Worm (Caenorhabditis elegans) whole organism, L2 larva: Measurements from ENCODE around the gene scav-5.

ENCODE experiments used
- C34F6.9 ChIP-seq: fragments of 150-350 bp; optimal IDR thresholded peaks from 2 replicates; lab custom pipeline; 2014; ENCODE audit warnings: missing biosample characterization, missing genetic modification characterization
- Y55F3AM.14 ChIP-seq: fragments of 200-800 bp; sonication (Bioruptor generic); optimal IDR thresholded peaks from 2 replicates; lab custom pipeline; 2018; ENCODE audit warnings: mild to moderate bottlenecking, missing genetic modification characterization, missing compliant biosample characterization
- alr-1 ChIP-seq: fragments of 150-350 bp; optimal IDR thresholded peaks from 2 replicates; lab custom pipeline; 2014; ENCODE audit warnings: missing biosample characterization, missing genetic modification characterization
- ama-1 ChIP-seq: fragments of 150-350 bp; optimal IDR thresholded peaks from 2 replicates; lab custom pipeline; 2018; ENCODE audit warnings: inconsistent platforms
- blmp-1 ChIP-seq: sonication (generic microtip); optimal IDR thresholded peaks from 2 replicates; lab custom pipeline; 2017; ENCODE audit warnings: missing genetic modification characterization, mild to moderate bottlenecking, missing compliant biosample characterization, antibody characterized with exemption, moderate library complexity; ENCODE audit not compliant: insufficient read depth
- ceh-82 ChIP-seq: fragments of 150-350 bp; optimal IDR thresholded peaks from 2 replicates; lab custom pipeline; 2014; ENCODE audit warnings: missing biosample characterization, missing genetic modification characterization
- crh-2 ChIP-seq: sonication (generic microtip); optimal IDR thresholded peaks from 2 replicates; lab custom pipeline; 2017; ENCODE audit warnings: missing biosample characterization, missing genetic modification characterization
- dmd-4 ChIP-seq: sonication (generic microtip); optimal IDR thresholded peaks from 2 replicates; lab custom pipeline; 2017; ENCODE audit warnings: missing biosample characterization, missing genetic modification characterization
- egl-27 ChIP-seq: sonication (generic microtip); optimal IDR thresholded peaks from 3 replicates; lab custom pipeline; 2017; ENCODE audit warnings: missing biosample characterization, missing genetic modification reagents, missing genetic modification characterization
- elt-1 ChIP-seq: fragments of 150-350 bp; optimal IDR thresholded peaks from 2 replicates; lab custom pipeline; 2014; ENCODE audit warnings: missing biosample characterization, missing genetic modification characterization
- elt-3 ChIP-seq: sonication (generic microtip); optimal IDR thresholded peaks from 2 replicates; lab custom pipeline; 2017; ENCODE audit warnings: missing biosample characterization, missing genetic modification characterization
- fos-1 ChIP-seq: fragments of 150-350 bp; optimal IDR thresholded peaks from 2 replicates; lab custom pipeline; 2014; ENCODE audit warnings: missing biosample characterization, missing genetic modification characterization
- gmeb-1 ChIP-seq: fragments of 150-350 bp; optimal IDR thresholded peaks from 2 replicates; lab custom pipeline; 2014; ENCODE audit warnings: missing biosample characterization, missing genetic modification characterization
- lin-11 ChIP-seq: fragments of 150-350 bp; sonication (generic microtip); optimal IDR thresholded peaks from 2 replicates; lab custom pipeline; 2014; ENCODE audit warnings: missing biosample characterization, missing genetic modification characterization, inconsistent platforms, mixed read lengths
- lin-39 ChIP-seq: fragments of 150-350 bp; optimal IDR thresholded peaks from 2 replicates; lab custom pipeline; 2014; ENCODE audit warnings: missing biosample characterization, missing genetic modification reagents, missing genetic modification characterization
- lsy-2 ChIP-seq, 2 experiments: fragments of 150-350 bp in 1 of 2; sonication (generic microtip) in 1 of 2; optimal IDR thresholded peaks; 2 replicates each; lab custom pipeline; 2014 to 2017; ENCODE audit warnings: missing biosample characterization in 2 of 2, missing genetic modification characterization in 2 of 2
- mab-5 ChIP-seq: fragments of 150-350 bp; optimal IDR thresholded peaks from 2 replicates; lab custom pipeline; 2014; ENCODE audit warnings: missing biosample characterization, missing genetic modification characterization
- mbf-1 ChIP-seq: sonication (generic microtip); optimal IDR thresholded peaks from 2 replicates; lab custom pipeline; 2017; ENCODE audit warnings: missing biosample characterization, missing genetic modification characterization
- mdl-1 ChIP-seq, 2 experiments: fragments of 150-350 bp in 1 of 2; sonication (generic microtip) in 1 of 2; optimal IDR thresholded peaks; 2 replicates each; lab custom pipeline; 2017; ENCODE audit warnings: missing biosample characterization in 2 of 2, missing genetic modification characterization in 2 of 2
- nhr-10 ChIP-seq: sonication (generic microtip); optimal IDR thresholded peaks from 2 replicates; lab custom pipeline; 2017; ENCODE audit warnings: missing biosample characterization, missing genetic modification characterization
- nhr-12 ChIP-seq: fragments of 150-350 bp; optimal IDR thresholded peaks from 2 replicates; lab custom pipeline; 2014; ENCODE audit warnings: missing biosample characterization, missing genetic modification characterization
- nhr-129 ChIP-seq: fragments of 150-350 bp; optimal IDR thresholded peaks from 2 replicates; lab custom pipeline; 2014; ENCODE audit warnings: missing biosample characterization, missing genetic modification characterization
- nhr-21 ChIP-seq: fragments of 150-350 bp; optimal IDR thresholded peaks from 2 replicates; lab custom pipeline; 2014; ENCODE audit warnings: missing biosample characterization, missing genetic modification characterization
- nhr-23 ChIP-seq: fragments of 150-350 bp; optimal IDR thresholded peaks from 2 replicates; lab custom pipeline; 2014; ENCODE audit warnings: missing biosample characterization, missing genetic modification reagents, missing genetic modification characterization
- nhr-6 ChIP-seq: fragments of 150-350 bp; optimal IDR thresholded peaks from 2 replicates; lab custom pipeline; 2014; ENCODE audit warnings: missing biosample characterization, missing genetic modification characterization
- sem-4 ChIP-seq: fragments of 150-350 bp; optimal IDR thresholded peaks from 2 replicates; lab custom pipeline; 2014; ENCODE audit warnings: missing biosample characterization, missing genetic modification reagents, missing genetic modification characterization
- skn-1 ChIP-seq: sonication (generic microtip); optimal IDR thresholded peaks from 2 replicates; lab custom pipeline; 2017; ENCODE audit warnings: missing biosample characterization, missing genetic modification characterization
- sma-3 ChIP-seq: sonication (generic microtip); optimal IDR thresholded peaks from 2 replicates; lab custom pipeline; 2016; ENCODE audit warnings: missing genetic modification reagents, missing genetic modification characterization, missing compliant biosample characterization
- sma-9 ChIP-seq, 2 experiments: fragments of 150-350 bp in 1 of 2; sonication (generic microtip) in 1 of 2; optimal IDR thresholded peaks; 2 replicates each; lab custom pipeline; 2014 to 2016; ENCODE audit warnings: missing genetic modification characterization in 2 of 2, mild to moderate bottlenecking in 1 of 2, missing biosample characterization in 1 of 2, missing compliant biosample characterization in 1 of 2, missing genetic modification reagents in 1 of 2, moderate library complexity in 1 of 2
- snpc-4 ChIP-seq: fragments of 150-350 bp; optimal IDR thresholded peaks from 2 replicates; lab custom pipeline; 2014; ENCODE audit warnings: missing biosample characterization, missing genetic modification characterization
- unc-39 ChIP-seq: fragments of 150-350 bp; optimal IDR thresholded peaks from 2 replicates; lab custom pipeline; 2014; ENCODE audit warnings: missing biosample characterization, missing genetic modification characterization
- unc-55 ChIP-seq: fragments of 150-350 bp; sonication (generic microtip); optimal IDR thresholded peaks from 3 replicates; lab custom pipeline; 2014; ENCODE audit warnings: missing biosample characterization, missing genetic modification reagents, missing genetic modification characterization
- zag-1 ChIP-seq: fragments of 150-350 bp; optimal IDR thresholded peaks from 2 replicates; lab custom pipeline; 2014; ENCODE audit warnings: missing biosample characterization, missing genetic modification characterization
- ztf-1 ChIP-seq: fragments of 200-800 bp; sonication (Bioruptor generic); conservative IDR thresholded peaks from 2 replicates; pipeline ENCODE4 v1.3.6; 2022; ENCODE audit warnings: missing genetic modification characterization, missing compliant biosample characterization
- ztf-11 ChIP-seq: sonication (generic microtip); optimal IDR thresholded peaks from 2 replicates; lab custom pipeline; 2017; ENCODE audit warnings: missing biosample characterization, missing genetic modification characterization
- ztf-4 ChIP-seq: fragments of 150-350 bp; optimal IDR thresholded peaks from 2 replicates; lab custom pipeline; 2014; ENCODE audit warnings: missing biosample characterization, missing genetic modification characterization

Gene scav-5

ce11 chrX:9840864-9841263 is 17.3 kb upstream of the scav-5 start:
- no peak for TF ChIP-seq blmp-1 (tag; lab: Kevin White, UChicago)
- TF ChIP-seq mab-5 (tag; lab: Kevin White, UChicago), result peak; percentile 82

- peak; percentile 24 for TF ChIP-seq sem-4 (tag; lab: Kevin White, UChicago)
- peak; percentile 32 for TF ChIP-seq nhr-129 (tag; lab: Kevin White, UChicago)
- TF ChIP-seq mab-5 (tag; lab: Kevin White, UChicago), result peak; percentile 2
- no peak for TF ChIP-seq Y55F3AM.14
- no peak for TF ChIP-seq dmd-4 (tag; lab: Kevin White, UChicago)
- TF ChIP-seq ceh-82 (tag; lab: Kevin White, UChicago), result no peak
- TF ChIP-seq lsy-2 (tag; optimal IDR thresholded peaks at IDR 0.05; lab: Kevin White, UChicago), result peak in 1 of 2 experiments; percentile 13
- TF ChIP-seq unc-55 (GFP tag; lab: Kevin White, UChicago), result no peak
- TF ChIP-seq snpc-4, result no peak
- no peak for TF ChIP-seq lin-39
Observed at ce11 chrX:9842102-9842501, 16.1 kb upstream of the scav-5 start.

DNA sequence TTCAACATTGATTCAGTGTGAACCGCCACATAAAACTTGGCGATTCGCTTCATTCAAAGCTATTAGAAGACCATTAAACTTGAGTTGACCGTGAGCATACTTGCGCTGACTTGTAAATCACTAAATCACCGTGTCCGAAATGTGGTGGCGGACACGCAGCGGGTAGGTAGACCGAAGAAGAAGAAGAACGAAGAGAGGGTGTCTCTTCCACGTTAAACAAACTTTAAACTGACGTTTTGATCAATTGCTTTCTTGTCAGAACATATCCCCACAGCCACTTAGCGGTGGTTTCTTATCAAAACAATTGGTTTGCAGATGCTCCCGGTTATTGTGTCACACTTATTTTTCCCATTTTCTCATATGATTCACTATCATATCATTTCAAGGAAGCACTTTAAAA is 14.6 kb upstream of the scav-5 start:
- TF ChIP-seq egl-27 (tag; lab: Kevin White, UChicago) (no peak), Y55F3AM.14 (no peak), mdl-1 (tag; optimal IDR thresholded peaks at IDR 0.05; lab: Kevin White, UChicago) (no peak), sma-3 (GFP tag; lab: Kevin White, UChicago) (no peak), alr-1 (tag; lab: Kevin White, UChicago) (no peak), ztf-1 (no peak)

- TF ChIP-seq lsy-2 (tag; optimal IDR thresholded peaks at IDR 0.05; lab: Kevin White, UChicago) (peak in 1 of 2 experiments; percentile 33), skn-1 (tag; lab: Kevin White, UChicago) (no peak), unc-39 (no peak), nhr-6 (tag; lab: Kevin White, UChicago) (no peak), elt-1 (tag; lab: Kevin White, UChicago) (no peak)
Observed at ce11 chrX:9845916-9846315, 12.2 kb upstream of the scav-5 start.

DNA sequence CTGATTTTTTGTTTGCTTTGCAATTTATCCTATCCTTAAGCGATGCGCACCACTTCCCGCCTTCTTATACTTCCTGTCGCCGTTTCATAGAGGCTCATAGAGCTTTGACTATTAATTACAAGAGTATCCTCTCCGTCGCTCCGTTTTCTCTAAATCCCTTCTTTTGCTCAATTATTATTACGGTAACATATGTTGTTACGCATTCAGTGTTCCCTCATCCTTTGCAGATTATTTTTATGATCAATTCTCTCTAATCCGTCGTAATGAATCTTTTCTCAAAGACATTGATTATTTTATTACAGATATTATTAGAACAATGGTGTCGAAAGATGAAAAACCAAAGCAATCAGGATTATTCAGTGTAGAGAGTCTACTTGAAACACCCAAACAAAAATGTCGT is 11.2 kb upstream of the scav-5 start, which contains the start of gene vab-15:
TSS of gene vab-15 (plus strand) at position 301 of the 400 bp plus-strand sequence.
- no peak for TF ChIP-seq zag-1
- no peak for TF ChIP-seq elt-3 (tag; lab: Kevin White, UChicago)
- TF ChIP-seq unc-55 (GFP tag; lab: Kevin White, UChicago), result no peak
- no peak for TF ChIP-seq crh-2 (tag; lab: Kevin White, UChicago)
- no peak for TF ChIP-seq sma-9 (GFP tag; optimal IDR thresholded peaks at IDR 0.05; lab: Kevin White, UChicago)
- no peak for TF ChIP-seq sma-9 (tag; optimal IDR thresholded peaks at IDR 0.05; lab: Kevin White, UChicago)
- TF ChIP-seq nhr-12 (tag; lab: Kevin White, UChicago), result no peak
- TF ChIP-seq ztf-4 (tag; lab: Kevin White, UChicago), result no peak
- no peak for TF ChIP-seq lsy-2 (tag; optimal IDR thresholded peaks at IDR 0.05; lab: Kevin White, UChicago)
- TF ChIP-seq mdl-1 (tag; optimal IDR thresholded peaks at IDR 0.05; lab: Kevin White, UChicago), result no peak
- TF ChIP-seq ztf-11 (tag; lab: Kevin White, UChicago), result no peak
- no peak for TF ChIP-seq alr-1 (tag; lab: Kevin White, UChicago)
- no peak for TF ChIP-seq nhr-10
- TF ChIP-seq nhr-21, result no peak
- TF ChIP-seq Y55F3AM.14, result no peak
- no peak for TF ChIP-seq ama-1 (lab: Kevin White, UChicago)
- TF ChIP-seq fos-1, result no peak

DNA sequence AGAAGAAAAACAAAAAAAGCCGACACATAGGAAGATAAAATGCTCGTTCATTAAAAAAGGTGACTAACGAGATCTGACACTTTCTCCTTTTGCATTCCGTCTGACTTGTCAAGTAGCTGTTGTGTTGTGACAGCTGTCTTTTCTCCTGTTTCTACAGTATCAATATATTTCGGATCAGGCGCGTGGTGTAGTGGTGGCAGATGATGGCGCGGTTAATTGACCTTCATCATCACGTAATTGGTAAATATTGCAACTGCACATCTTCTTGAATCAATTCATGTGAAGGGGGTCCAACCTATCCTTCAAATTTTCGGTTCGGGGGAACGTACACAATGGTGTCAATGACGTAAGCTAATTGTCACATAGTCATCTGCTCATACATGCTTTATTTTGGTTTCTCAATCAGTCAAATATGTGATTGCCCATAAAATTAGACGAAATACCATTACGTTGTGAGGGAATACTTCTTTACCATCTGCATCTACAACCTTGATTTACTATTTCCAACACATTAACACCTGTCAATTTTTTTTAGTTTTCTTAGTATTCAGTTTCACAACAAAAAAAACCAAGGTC is 9.9 kb upstream of the scav-5 start:
- no peak for TF ChIP-seq mbf-1 (tag; lab: Kevin White, UChicago)
- no peak for TF ChIP-seq lin-11 (tag; lab: Kevin White, UChicago)
- no peak for TF ChIP-seq C34F6.9
- TF ChIP-seq ztf-1, result no peak
- no peak for TF ChIP-seq gmeb-1 (tag; lab: Kevin White, UChicago)
- no peak for TF ChIP-seq nhr-23 (tag; lab: Kevin White, UChicago)
- TF ChIP-seq crh-2 (tag; lab: Kevin White, UChicago), result no peak
- no peak for TF ChIP-seq nhr-21
- no peak for TF ChIP-seq elt-1 (tag; lab: Kevin White, UChicago)
- TF ChIP-seq unc-55 (GFP tag; lab: Kevin White, UChicago), result no peak
- TF ChIP-seq blmp-1 (tag; lab: Kevin White, UChicago), result no peak
- no peak for TF ChIP-seq egl-27 (tag; lab: Kevin White, UChicago)
- TF ChIP-seq mab-5 (tag; lab: Kevin White, UChicago), result no peak
